Fruit fly (Drosophila melanogaster) whole organism, adult: ENCODE data around the gene CG43693.

ENCODE experiments used
- CG12768 ChIP-seq: fragments of 200-800 bp; sonication (Bioruptor generic); optimal IDR thresholded peaks from 2 replicates; lab custom pipeline; 2017; ENCODE audit warnings: missing biosample characterization, missing genetic modification characterization, mild to moderate bottlenecking, moderate library complexity, missing genetic modification reagents
- CG1620 ChIP-seq: fragments of 200-800 bp; sonication (Bioruptor generic); optimal IDR thresholded peaks from 2 replicates; lab custom pipeline; 2016; ENCODE audit warnings: missing biosample characterization, missing genetic modification characterization
- CG33017 ChIP-seq: fragments of 200-800 bp; sonication (Bioruptor generic); optimal IDR thresholded peaks from 2 replicates; lab custom pipeline; 2018; ENCODE audit warnings: missing biosample characterization, mild to moderate bottlenecking, missing genetic modification characterization, moderate library complexity
- CG5204 ChIP-seq: fragments of 200-800 bp; sonication (Bioruptor generic); optimal IDR thresholded peaks from 2 replicates; lab custom pipeline; 2016; ENCODE audit warnings: missing biosample characterization, missing genetic modification characterization
- CG7045 ChIP-seq: fragments of 200-800 bp; sonication (Bioruptor generic); optimal IDR thresholded peaks from 2 replicates; lab custom pipeline; 2017; ENCODE audit warnings: missing biosample characterization, mild to moderate bottlenecking, missing genetic modification characterization
- CG7101 ChIP-seq: fragments of 200-800 bp; sonication (Bioruptor generic); optimal IDR thresholded peaks from 2 replicates; lab custom pipeline; 2018; ENCODE audit warnings: missing biosample characterization, mild to moderate bottlenecking, missing genetic modification characterization, moderate library complexity
- Clk ChIP-seq: fragments of 200-800 bp; sonication (Bioruptor generic); optimal IDR thresholded peaks from 2 replicates; lab custom pipeline; 2017; ENCODE audit warnings: missing biosample characterization, missing genetic modification characterization
- Hr96 ChIP-seq: fragments of 200-800 bp; sonication (Bioruptor generic); optimal IDR thresholded peaks from 2 replicates; lab custom pipeline; 2016; ENCODE audit warnings: missing biosample characterization, missing genetic modification characterization
- Mnt ChIP-seq: fragments of 200-800 bp; sonication (Bioruptor generic); optimal IDR thresholded peaks from 2 replicates; lab custom pipeline; 2016; ENCODE audit warnings: missing biosample characterization, mild to moderate bottlenecking, missing genetic modification characterization
- bab1 ChIP-seq: fragments of 200-800 bp; sonication (Bioruptor generic); optimal IDR thresholded peaks from 3 replicates; lab custom pipeline; 2019; ENCODE audit warnings: missing biosample characterization, mild to moderate bottlenecking, missing genetic modification characterization, moderate library complexity
- cic ChIP-seq: fragments of 200-800 bp; sonication (Bioruptor generic); optimal IDR thresholded peaks from 2 replicates; lab custom pipeline; 2017; ENCODE audit warnings: missing biosample characterization, mild to moderate bottlenecking, missing genetic modification characterization, moderate library complexity
- cnc ChIP-seq, 2 experiments: fragments of >200 bp; optimal IDR thresholded peaks; 2 replicates each; lab custom pipeline; 2017
- pad ChIP-seq: fragments of 200-800 bp; sonication (Bioruptor generic); optimal IDR thresholded peaks from 3 replicates; lab custom pipeline; 2017; ENCODE audit warnings: missing biosample characterization, missing genetic modification characterization, mild to moderate bottlenecking, moderate library complexity, missing genetic modification reagents
- tj ChIP-seq: fragments of 200-800 bp; sonication (Bioruptor generic); optimal IDR thresholded peaks from 3 replicates; lab custom pipeline; 2017; ENCODE audit warnings: missing biosample characterization, mild to moderate bottlenecking, missing genetic modification characterization, moderate library complexity
- toe ChIP-seq: fragments of 200-800 bp; sonication (Bioruptor generic); optimal IDR thresholded peaks from 2 replicates; lab custom pipeline; 2016; ENCODE audit warnings: missing biosample characterization, missing genetic modification characterization

The CG43693 gene

DNA sequence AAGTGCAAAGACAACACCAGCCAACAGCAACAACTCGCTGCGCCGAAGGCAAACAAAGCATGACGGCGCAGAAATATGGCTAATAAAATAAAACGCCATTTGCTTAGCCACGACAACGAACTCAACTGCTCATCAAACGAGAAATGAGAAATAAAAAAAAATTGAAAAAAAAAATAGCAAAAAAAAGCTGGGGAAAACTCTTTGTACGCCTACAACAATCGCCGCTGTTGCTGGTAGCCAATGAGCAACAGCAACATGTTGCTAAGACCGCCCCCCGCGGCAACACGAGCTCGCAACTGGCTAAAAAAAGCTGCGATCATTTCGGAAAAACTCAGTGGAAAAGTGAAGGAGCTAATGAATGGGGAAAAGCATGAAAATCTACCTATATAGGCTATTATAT, 61.3 kb downstream of the CG43693 start:
- TF ChIP-seq cnc (optimal IDR thresholded peaks at IDR 0.05; lab: Kevin White, UChicago), result peak in 1 of 2 experiments; percentile 60
- no peak for TF ChIP-seq cic

- no peak for TF ChIP-seq Mnt (GFP tag; lab: Kevin White, UChicago)
- peak; percentile 94 for TF ChIP-seq tj (GFP tag; lab: Kevin White, UChicago)
Observed at dm6 chr3L:10989305-10989704, 61.9 kb downstream of the CG43693 start.

DNA sequence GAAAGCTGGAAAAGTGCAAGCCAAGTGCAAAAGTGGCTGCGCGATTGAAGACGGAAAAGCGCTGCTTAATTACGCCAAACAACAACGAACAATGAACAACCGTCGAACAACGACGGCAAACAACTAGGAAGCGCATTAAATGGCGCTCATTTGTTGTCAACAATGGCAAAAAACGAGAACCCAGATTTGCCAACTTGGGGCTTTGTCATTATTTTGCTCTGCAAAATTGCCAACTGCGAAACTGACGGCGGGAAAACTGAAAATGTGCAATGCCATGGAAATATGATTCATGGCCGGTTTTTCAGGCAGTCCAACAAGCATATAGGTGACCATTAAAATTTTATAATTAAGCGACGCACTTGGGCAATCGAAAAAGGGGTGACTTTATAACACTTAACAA, 62.6 kb downstream of the CG43693 start:
- TF ChIP-seq CG33017 (tag; lab: Kevin White, UChicago), result no peak
- no peak for TF ChIP-seq Clk
- no peak for TF ChIP-seq cic
- TF ChIP-seq Hr96 (GFP tag; lab: Kevin White, UChicago), result no peak
- TF ChIP-seq bab1, result no peak
- peak; percentile 98 for TF ChIP-seq tj (GFP tag; lab: Kevin White, UChicago)
- no peak for TF ChIP-seq CG5204 (GFP tag; lab: Kevin White, UChicago)

DNA sequence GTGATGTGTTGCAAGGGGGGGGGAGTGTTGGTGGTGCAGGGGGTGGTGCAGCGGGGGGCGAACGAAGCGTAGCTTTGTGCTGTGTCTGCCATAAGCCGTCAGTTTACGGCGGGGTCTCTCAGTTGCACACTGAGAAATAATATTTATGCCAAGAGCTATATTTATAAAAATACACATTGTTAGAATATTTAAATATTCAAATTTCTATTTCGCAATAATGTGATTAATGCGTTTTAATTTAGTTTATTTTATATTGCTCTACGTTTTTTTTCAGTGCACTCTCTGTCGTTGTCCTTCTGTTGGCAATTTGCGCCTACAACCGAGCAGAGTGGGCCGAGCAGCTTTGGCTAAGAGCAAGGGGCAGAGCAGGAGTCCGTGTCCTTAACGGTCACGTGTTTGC, 64.6 kb downstream of the CG43693 start:
- TF ChIP-seq CG7045 (GFP tag; lab: Kevin White, UChicago), result no peak
- no peak for TF ChIP-seq cic
- no peak for TF ChIP-seq pad
- no peak for TF ChIP-seq cnc (optimal IDR thresholded peaks at IDR 0.05; lab: Kevin White, UChicago)
- no peak for TF ChIP-seq CG7101 (tag; lab: Kevin White, UChicago)
- TF ChIP-seq CG1620 (GFP tag; lab: Kevin White, UChicago), result no peak
- no peak for TF ChIP-seq CG12768 (GFP tag; lab: Kevin White, UChicago)
- no peak for TF ChIP-seq toe (GFP tag; lab: Kevin White, UChicago)
- TF ChIP-seq CG5204 (GFP tag; lab: Kevin White, UChicago), result no peak
- no peak for TF ChIP-seq Hr96 (GFP tag; lab: Kevin White, UChicago)
